Fruit fly (Drosophila melanogaster) whole organism, wandering third instar larva: ENCODE measurements around the gene tey.

ENCODE experiments used
- Abd-B ChIP-seq: fragments of >200 bp; optimal IDR thresholded peaks from 2 replicates; lab custom pipeline; 2017; ENCODE audit warnings: missing biosample characterization, missing genetic modification characterization
- CG9705 ChIP-seq: fragments of 200-800 bp; sonication (Bioruptor generic); optimal IDR thresholded peaks from 2 replicates; lab custom pipeline; 2018; ENCODE audit warnings: missing biosample characterization, mild to moderate bottlenecking, missing genetic modification characterization
- CrebA ChIP-seq: fragments of 200-800 bp; sonication (Bioruptor generic); optimal IDR thresholded peaks from 2 replicates; lab custom pipeline; 2016; ENCODE audit warnings: missing biosample characterization, mild to moderate bottlenecking, missing genetic modification characterization, borderline replicate concordance
- Dfd ChIP-seq: fragments of >200 bp; optimal IDR thresholded peaks from 2 replicates; lab custom pipeline; 2017; ENCODE audit warnings: missing biosample characterization, missing genetic modification characterization
- Dif ChIP-seq: fragments of 200-275, 200-300 bp; sonication (Bioruptor generic); optimal IDR thresholded peaks from 2 replicates; lab custom pipeline; 2018; ENCODE audit warnings: missing biosample characterization, missing genetic modification characterization; ENCODE audit not compliant: partially characterized antibody
- Hnf4 ChIP-seq: fragments of 200-800 bp; sonication (Bioruptor generic); optimal IDR thresholded peaks from 2 replicates; lab custom pipeline; 2016; ENCODE audit warnings: missing biosample characterization, mild to moderate bottlenecking, missing genetic modification characterization
- Hr78 ChIP-seq: fragments of >200 bp; optimal IDR thresholded peaks from 2 replicates; lab custom pipeline; 2017; ENCODE audit warnings: missing biosample characterization, missing genetic modification characterization
- Hr83 ChIP-seq: fragments of 200-300 bp; sonication (Bioruptor generic); optimal IDR thresholded peaks from 2 replicates; lab custom pipeline; 2016; ENCODE audit warnings: missing biosample characterization, mild to moderate bottlenecking, missing genetic modification characterization, moderate library complexity; ENCODE audit not compliant: poor library complexity, severe bottlenecking
- Jra ChIP-seq: sonication (Bioruptor generic); optimal IDR thresholded peaks from 2 replicates; lab custom pipeline; 2016; ENCODE audit warnings: missing biosample characterization, missing genetic modification characterization
- Myc ChIP-seq: fragments of >200 bp; optimal IDR thresholded peaks from 2 replicates; lab custom pipeline; 2017
- N ChIP-seq: fragments of >200 bp; optimal IDR thresholded peaks from 2 replicates; lab custom pipeline; 2018; ENCODE audit warnings: missing biosample characterization, missing external identifiers, missing genetic modification characterization
- OdsH ChIP-seq: fragments of 200-800 bp; sonication (Bioruptor generic); optimal IDR thresholded peaks from 2 replicates; lab custom pipeline; 2016; ENCODE audit warnings: missing biosample characterization, mild to moderate bottlenecking, missing genetic modification characterization
- Rel ChIP-seq, 2 experiments: fragments of 200-800 bp; sonication (Bioruptor generic) in 1 of 2; optimal IDR thresholded peaks; 2 replicates in 1 of 2; 3 replicates in 1 of 2; lab custom pipeline; 2016 to 2019; ENCODE audit warnings: mild to moderate bottlenecking in 2 of 2, missing biosample characterization in 2 of 2, missing genetic modification characterization in 2 of 2, moderate library complexity in 1 of 2
- Sp1 ChIP-seq: fragments of 200-800 bp; sonication (Bioruptor generic); optimal IDR thresholded peaks from 3 replicates; lab custom pipeline; 2019; ENCODE audit warnings: missing biosample characterization, mild to moderate bottlenecking, missing genetic modification characterization, moderate library complexity
- br ChIP-seq: fragments of 200-800 bp; sonication (Bioruptor generic); optimal IDR thresholded peaks from 2 replicates; lab custom pipeline; 2016; ENCODE audit warnings: missing biosample characterization, missing genetic modification characterization
- brk ChIP-seq: fragments of 200-800 bp; sonication (Bioruptor generic); optimal IDR thresholded peaks from 2 replicates; lab custom pipeline; 2016; ENCODE audit warnings: missing biosample characterization, mild to moderate bottlenecking, missing genetic modification characterization
- dl ChIP-seq, 2 experiments: fragments of 175-275, 200-275 bp in 1 of 2; fragments of 200-275 bp in 1 of 2; sonication (Bioruptor generic); optimal IDR thresholded peaks; lab custom pipeline; 2018; ENCODE audit warnings: mild to moderate bottlenecking in 2 of 2, missing biosample characterization in 2 of 2, missing genetic modification characterization in 2 of 2, moderate library complexity in 2 of 2; ENCODE audit not compliant: partially characterized antibody in 2 of 2, insufficient read depth in 1 of 2
- dmrt93B ChIP-seq: fragments of 200-800 bp; sonication (Bioruptor generic); optimal IDR thresholded peaks from 2 replicates; lab custom pipeline; 2018; ENCODE audit warnings: missing biosample characterization, mild to moderate bottlenecking, missing genetic modification characterization
- foxo ChIP-seq, 2 experiments: fragments of 200-800 bp; sonication (Bioruptor generic); optimal IDR thresholded peaks; 2 replicates in 1 of 2; 3 replicates in 1 of 2; lab custom pipeline; 2016 to 2017; ENCODE audit warnings: missing biosample characterization in 2 of 2, missing genetic modification characterization in 2 of 2
- fru ChIP-seq: fragments of 200-800 bp; sonication (Bioruptor generic); optimal IDR thresholded peaks from 3 replicates; lab custom pipeline; 2016; ENCODE audit warnings: missing biosample characterization, mild to moderate bottlenecking, missing genetic modification characterization
- h ChIP-seq: fragments of 200-800 bp; sonication (Bioruptor generic); optimal IDR thresholded peaks from 3 replicates; lab custom pipeline; 2016; ENCODE audit warnings: missing biosample characterization, mild to moderate bottlenecking, missing genetic modification characterization
- lola ChIP-seq: fragments of >200 bp; optimal IDR thresholded peaks from 2 replicates; lab custom pipeline; 2017; ENCODE audit warnings: missing biosample characterization, missing genetic modification characterization
- pan ChIP-seq: fragments of >200 bp; optimal IDR thresholded peaks from 2 replicates; lab custom pipeline; 2017
- psq ChIP-seq: fragments of 200-800 bp; sonication (Bioruptor generic); optimal IDR thresholded peaks from 3 replicates; lab custom pipeline; 2017; ENCODE audit warnings: missing biosample characterization, mild to moderate bottlenecking, missing genetic modification characterization, moderate library complexity
- rgr ChIP-seq: fragments of 200-800 bp; sonication (Bioruptor generic); optimal IDR thresholded peaks from 3 replicates; lab custom pipeline; 2016; ENCODE audit warnings: missing biosample characterization, mild to moderate bottlenecking, missing genetic modification characterization
- sage ChIP-seq: fragments of 200-800 bp; sonication (Bioruptor generic); optimal IDR thresholded peaks from 2 replicates; lab custom pipeline; 2016; ENCODE audit warnings: missing biosample characterization, mild to moderate bottlenecking, missing genetic modification characterization
- sv ChIP-seq: fragments of 200-800 bp; sonication (Bioruptor generic); optimal IDR thresholded peaks from 3 replicates; lab custom pipeline; 2016; ENCODE audit warnings: missing biosample characterization, missing genetic modification characterization
- tai ChIP-seq: sonication (Bioruptor generic); optimal IDR thresholded peaks from 2 replicates; lab custom pipeline; 2016; ENCODE audit warnings: missing biosample characterization, missing genetic modification characterization

tey gene

DNA sequence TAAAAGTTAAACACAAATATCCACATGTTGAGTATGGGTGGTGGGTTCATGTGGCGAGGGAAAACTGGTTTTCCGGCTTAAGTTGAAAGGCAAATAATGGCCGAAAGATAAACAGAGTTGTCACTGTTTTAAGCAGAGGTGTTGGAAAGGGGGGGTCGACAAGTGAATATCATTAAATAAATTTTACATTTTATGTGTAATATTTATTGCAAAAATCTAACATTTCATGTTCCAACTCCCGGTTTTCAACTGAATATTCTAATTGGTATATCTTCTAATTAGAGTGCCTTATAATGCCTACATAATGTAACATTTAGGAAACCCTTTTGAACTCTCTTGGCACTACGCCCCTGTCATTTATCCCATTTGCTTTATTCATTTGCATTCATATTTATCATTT lies 8.0 kb downstream of the tey start:
- TF ChIP-seq sage (GFP tag; lab: Kevin White, UChicago) (no peak), h (GFP tag; lab: Kevin White, UChicago) (no peak)

DNA sequence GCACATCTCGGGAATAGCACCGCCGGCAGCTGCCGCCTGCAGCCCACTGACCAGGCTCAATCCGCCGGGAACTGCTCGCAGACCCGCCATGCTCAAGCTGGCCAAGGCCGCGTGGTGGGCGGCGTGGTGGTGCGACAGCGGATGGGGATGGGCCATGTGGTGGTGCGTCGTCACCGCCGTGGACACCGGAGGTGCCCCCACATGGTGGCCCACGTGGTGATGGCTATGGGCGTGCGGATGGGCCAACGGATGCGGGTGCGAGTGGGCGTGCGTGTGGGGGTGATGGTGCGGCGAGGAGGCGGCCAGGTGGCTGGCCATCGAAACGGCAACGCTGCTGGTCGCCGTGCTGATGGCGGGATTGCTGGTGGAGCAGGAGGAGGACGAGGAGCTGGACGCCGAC lies 10.4 kb downstream of the tey start:
- TF ChIP-seq pan (no peak), br (GFP tag; lab: Kevin White, UChicago) (no peak), OdsH (GFP tag; lab: Kevin White, UChicago) (no peak), Sp1 (GFP tag; lab: Kevin White, UChicago) (no peak), dmrt93B (GFP tag; lab: Kevin White, UChicago) (no peak), brk (GFP tag; lab: Kevin White, UChicago) (no peak), Rel (GFP tag; optimal IDR thresholded peaks at IDR 0.05; lab: Kevin White, UChicago) (no peak), Rel (tag; optimal IDR thresholded peaks at IDR 0.05; lab: Kevin White, UChicago) (no peak), lola (GFP tag; lab: Kevin White, UChicago) (no peak)

DNA sequence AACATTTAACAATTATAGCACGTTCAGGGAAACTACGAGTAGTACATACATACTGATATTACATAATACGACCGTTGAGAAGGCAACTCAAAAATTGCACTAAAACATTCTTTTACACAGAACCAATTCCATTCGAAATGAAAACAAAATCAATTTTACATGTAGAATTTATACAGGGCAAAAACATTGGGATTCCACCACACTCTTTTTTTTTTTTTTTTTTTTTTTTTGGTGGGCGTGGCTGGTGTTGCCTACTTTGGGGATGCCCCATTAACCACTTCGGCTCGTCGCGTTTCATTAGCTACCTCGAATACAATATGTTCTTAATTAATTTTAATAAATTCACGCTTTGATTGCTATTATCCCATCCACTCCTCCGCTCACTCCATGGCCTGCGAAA lies 13.3 kb downstream of the tey start:
- TF ChIP-seq OdsH (GFP tag; lab: Kevin White, UChicago) (no peak), Sp1 (GFP tag; lab: Kevin White, UChicago) (peak; percentile 66), Hr83 (GFP tag; lab: Kevin White, UChicago) (no peak)

DNA sequence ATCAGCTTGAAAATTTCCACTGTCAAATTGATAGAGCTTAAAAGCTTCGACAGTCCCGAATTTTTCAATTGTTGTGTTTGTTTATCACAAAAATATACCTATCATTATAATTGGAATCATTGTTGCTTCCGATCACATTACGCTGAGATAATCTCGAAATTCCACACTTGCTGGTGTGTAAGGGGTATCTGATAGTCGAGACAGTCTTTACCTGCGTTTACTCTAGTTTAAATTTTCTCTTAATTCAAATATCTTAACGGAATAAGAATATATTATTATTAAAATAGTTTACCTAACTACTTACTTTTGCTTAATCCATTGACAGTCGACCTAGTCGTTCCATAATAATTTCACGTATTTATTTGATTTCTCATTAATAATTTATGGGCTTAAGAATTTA lies 13.8 kb downstream of the tey start:
- no peak for TF ChIP-seq CG9705 (GFP tag; lab: Kevin White, UChicago)
- TF ChIP-seq Hr78 (GFP tag; lab: Kevin White, UChicago), result no peak
- TF ChIP-seq CrebA (GFP tag; lab: Kevin White, UChicago), result no peak
- TF ChIP-seq tai (GFP tag; lab: Kevin White, UChicago), result no peak
- TF ChIP-seq dl (GFP tag; optimal IDR thresholded peaks at IDR 0.05; lab: Kevin White, UChicago; ENCODE audit: insufficient read depth in 1 of 2, partially characterized antibody in 2 of 2), result no peak
- no peak for TF ChIP-seq rgr
- no peak for TF ChIP-seq Myc (lab: Kevin White, UChicago)
- no peak for TF ChIP-seq N (GFP tag; lab: Kevin White, UChicago)
- no peak for TF ChIP-seq Dfd (GFP tag; lab: Kevin White, UChicago)
- TF ChIP-seq, all 38 proteins: peak for 0

DNA sequence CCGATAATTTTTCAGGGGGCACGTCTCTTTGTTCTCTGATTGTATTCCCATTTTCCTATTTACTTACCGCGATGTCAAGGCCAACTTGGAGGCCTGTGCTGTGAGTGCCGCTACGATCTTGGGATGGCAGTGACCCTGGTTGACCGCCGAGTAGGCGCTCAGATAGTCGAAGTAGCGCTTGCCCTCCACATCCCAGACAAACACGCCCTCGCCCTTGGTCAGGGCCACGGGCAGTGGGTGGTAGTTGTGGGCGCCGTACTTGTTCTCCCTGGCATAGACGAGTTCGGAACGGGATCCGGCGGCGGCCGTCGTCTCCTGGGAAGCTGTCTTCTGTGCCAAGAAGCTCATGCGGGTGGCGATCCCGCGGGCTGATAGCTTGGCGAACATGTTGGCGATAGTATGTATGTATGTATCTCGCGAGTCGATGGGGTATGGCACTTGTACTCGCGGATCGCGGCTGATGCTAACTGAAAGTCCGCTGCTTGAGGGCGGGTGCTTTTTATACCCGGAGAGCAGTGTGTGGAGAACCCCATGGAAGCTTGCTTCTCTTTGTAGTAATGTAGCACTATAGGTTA lies 14.4 kb downstream of the tey start, which contains the start of gene Oat:
Oat (minus strand) TSS at position 478 of the 575 bp plus-strand sequence.
- TF ChIP-seq Hnf4 (GFP tag; lab: Kevin White, UChicago) (no peak), Rel (GFP tag; optimal IDR thresholded peaks at IDR 0.05; lab: Kevin White, UChicago) (no peak), Rel (tag; optimal IDR thresholded peaks at IDR 0.05; lab: Kevin White, UChicago) (peak; percentile 25)

DNA sequence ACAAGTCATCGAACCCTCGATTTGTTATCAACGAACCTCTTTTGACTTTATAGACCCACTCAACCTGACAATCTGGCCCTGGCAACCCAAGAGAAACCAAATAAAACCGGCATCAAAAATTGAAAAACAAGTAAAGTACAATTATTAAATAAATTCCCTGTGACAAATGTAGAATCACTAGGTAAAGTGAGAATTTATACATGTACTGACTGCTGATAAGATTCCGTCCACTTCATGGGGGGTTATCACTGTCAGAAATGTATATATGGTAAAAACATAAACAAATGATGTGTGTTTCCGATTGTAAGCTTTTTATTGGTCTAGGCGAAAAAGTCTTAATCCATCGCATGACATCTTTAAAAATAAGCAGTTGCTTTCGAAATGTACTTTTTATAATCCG lies 15.3 kb downstream of the tey start:
- TF ChIP-seq h (GFP tag; lab: Kevin White, UChicago) (no peak), Sp1 (GFP tag; lab: Kevin White, UChicago) (no peak), psq (no peak), Myc (lab: Kevin White, UChicago) (no peak), br (GFP tag; lab: Kevin White, UChicago) (no peak), tai (GFP tag; lab: Kevin White, UChicago) (no peak), fru (GFP tag; lab: Kevin White, UChicago) (no peak), dl (GFP tag; optimal IDR thresholded peaks at IDR 0.05; lab: Kevin White, UChicago; ENCODE audit: insufficient read depth in 1 of 2, partially characterized antibody in 2 of 2) (no peak), Rel (GFP tag; optimal IDR thresholded peaks at IDR 0.05; lab: Kevin White, UChicago) (no peak), Rel (tag; optimal IDR thresholded peaks at IDR 0.05; lab: Kevin White, UChicago) (peak; percentile 95), Dif (GFP tag; lab: Kevin White, UChicago) (no peak), sv (GFP tag; lab: Kevin White, UChicago) (no peak), foxo (GFP tag; optimal IDR thresholded peaks at IDR 0.05; lab: Kevin White, UChicago) (no peak), Abd-B (GFP tag; lab: Kevin White, UChicago) (no peak), Jra (no peak), rgr (peak; percentile 45)
- TF ChIP-seq, all 38 proteins: peak for 2
